In genomic region chr2L:18982826-18983758, dm6 we compare ENCODE assay signal across 2 fruit fly cellular contexts.
TF ChIP-seq lines count a peak whose summit lies in the region.

No protein-coding gene starts in this region.

TF ChIP-seq in whole organism, embryonic, 481 proteins besides CTCF, POLR2A, EP300 and RAD21 (continued from another document and continues in another):
- TF ChIP-seq rib (GFP tag; IDR thresholded peaks at IDR 0.05; lab: Robert Waterston, UW) (no peak), lola (GFP tag; optimal IDR thresholded peaks at IDR 0.05; lab: Kevin White, UChicago) (peak in 1 of 3 experiments; percentile 3), az2 (GFP tag; optimal IDR thresholded peaks at IDR 0.05; lab: Kevin White, UChicago) (peak; percentile 16), gro (GFP tag; optimal IDR thresholded peaks at IDR 0.05; lab: Kevin White, UChicago) (no peak), CG10321 (GFP tag; IDR thresholded peaks at IDR 0.05; lab: Robert Waterston, UW) (no peak), CG2202 (tag; optimal IDR thresholded peaks at IDR 0.05; lab: Kevin White, UChicago) (no peak), CG18476 (GFP tag; optimal IDR thresholded peaks at IDR 0.05; lab: Kevin White, UChicago) (no peak), Spps (tag; optimal IDR thresholded peaks at IDR 0.05; lab: Kevin White, UChicago) (no peak), Trl (optimal IDR thresholded peaks at IDR 0.05; lab: Kevin White, UChicago) (no peak), Trl (GFP tag; optimal IDR thresholded peaks at IDR 0.05; lab: Kevin White, UChicago) (no peak), dysf (GFP tag; IDR thresholded peaks at IDR 0.05; lab: Robert Waterston, UW) (no peak), Elba2 (GFP tag; optimal IDR thresholded peaks at IDR 0.05; lab: Kevin White, UChicago) (no peak), Meics (GFP tag; optimal IDR thresholded peaks at IDR 0.05; lab: Kevin White, UChicago) (peak; percentile 28), wdn (GFP tag; IDR thresholded peaks at IDR 0.05; lab: Robert Waterston, UW) (no peak), slbo (GFP tag; IDR thresholded peaks at IDR 0.05; lab: Robert Waterston, UW) (peak; percentile 34; the same call in 1 of the 2 replicates), zfh2 (GFP tag; optimal IDR thresholded peaks at IDR 0.05; lab: Kevin White, UChicago) (no peak), pfk (GFP tag; optimal IDR thresholded peaks at IDR 0.05; lab: Kevin White, UChicago) (no peak), Ets97D (GFP tag; optimal IDR thresholded peaks at IDR 0.05; lab: Kevin White, UChicago) (no peak), vfl (GFP tag; optimal IDR thresholded peaks at IDR 0.05; lab: Kevin White, UChicago) (no peak), CG13894 (tag; optimal IDR thresholded peaks at IDR 0.05; lab: Kevin White, UChicago) (no peak), CG1024 (GFP tag; IDR thresholded peaks at IDR 0.05; lab: Robert Waterston, UW) (no peak), sqz (GFP tag; optimal IDR thresholded peaks at IDR 0.05; lab: Kevin White, UChicago) (no peak), unc-4 (GFP tag; IDR thresholded peaks at IDR 0.05; lab: Robert Waterston, UW; ENCODE audit: partially characterized antibody) (no peak), ase (GFP tag; IDR thresholded peaks at IDR 0.05; lab: Robert Waterston, UW) (no peak), ewg (GFP tag; optimal IDR thresholded peaks at IDR 0.05; lab: Kevin White, UChicago) (no peak), fu2 (GFP tag; optimal IDR thresholded peaks at IDR 0.05; lab: Kevin White, UChicago) (no peak), CG14014 (GFP tag; IDR thresholded peaks at IDR 0.05; lab: Robert Waterston, UW) (no peak), ken (GFP tag; IDR thresholded peaks at IDR 0.05; lab: Robert Waterston, UW) (no peak), CG33557 (GFP tag; optimal IDR thresholded peaks at IDR 0.05; lab: Kevin White, UChicago) (no peak), pros (GFP tag; optimal IDR thresholded peaks at IDR 0.05; lab: Kevin White, UChicago) (no peak), Mrtf (GFP tag; IDR thresholded peaks at IDR 0.05; lab: Robert Waterston, UW) (no peak), CG9437 (GFP tag; optimal IDR thresholded peaks at IDR 0.05; lab: Kevin White, UChicago) (no peak), CG17361 (GFP tag; IDR thresholded peaks at IDR 0.05; lab: Robert Waterston, UW) (peak; percentile 42; the same call in 1 of the 3 replicates), Sox100B (GFP tag; optimal IDR thresholded peaks at IDR 0.05; lab: Kevin White, UChicago) (no peak), pnt (GFP tag; optimal IDR thresholded peaks at IDR 0.05; lab: Kevin White, UChicago) (no peak), sisA (GFP tag; IDR thresholded peaks at IDR 0.05; lab: Robert Waterston, UW) (no peak), Nf-YB (GFP tag; optimal IDR thresholded peaks at IDR 0.05; lab: Kevin White, UChicago) (no peak), CG8388 (GFP tag; optimal IDR thresholded peaks at IDR 0.05; lab: Kevin White, UChicago) (no peak), CG10565 (GFP tag; optimal IDR thresholded peaks at IDR 0.05; lab: Kevin White, UChicago) (no peak), CG1529 (GFP tag; optimal IDR thresholded peaks at IDR 0.05; lab: Kevin White, UChicago) (no peak), Lhr (GFP tag; optimal IDR thresholded peaks at IDR 0.05; lab: Kevin White, UChicago) (no peak), Opbp (GFP tag; IDR thresholded peaks at IDR 0.05; lab: Robert Waterston, UW; ENCODE audit: partially characterized antibody) (no peak), CG2875 (GFP tag; optimal IDR thresholded peaks at IDR 0.05; lab: Kevin White, UChicago) (no peak), CG17612 (GFP tag; IDR thresholded peaks at IDR 0.05; lab: Robert Waterston, UW) (no peak), nerfin-1 (tag; optimal IDR thresholded peaks at IDR 0.05; lab: Kevin White, UChicago) (no peak), H2.0 (GFP tag; IDR thresholded peaks at IDR 0.05; lab: Robert Waterston, UW) (no peak), CG15269 (tag; optimal IDR thresholded peaks at IDR 0.05; lab: Kevin White, UChicago) (no peak), nmo (GFP tag; optimal IDR thresholded peaks at IDR 0.05; lab: Kevin White, UChicago) (peak; percentile 16), CG31224 (GFP tag; IDR thresholded peaks at IDR 0.05; lab: Robert Waterston, UW) (no peak), al (GFP tag; IDR thresholded peaks at IDR 0.05; lab: Robert Waterston, UW) (no peak), Scr (GFP tag; IDR thresholded peaks at IDR 0.05; lab: Robert Waterston, UW; ENCODE audit: partially characterized antibody) (no peak), CG17328 (GFP tag; IDR thresholded peaks at IDR 0.05; lab: Robert Waterston, UW) (no peak), CG15011 (GFP tag; optimal IDR thresholded peaks at IDR 0.05; lab: Kevin White, UChicago) (no peak), mam (GFP tag; optimal IDR thresholded peaks at IDR 0.05; lab: Kevin White, UChicago) (no peak), inv (GFP tag; IDR thresholded peaks at IDR 0.05; lab: Robert Waterston, UW; ENCODE audit: partially characterized antibody) (no peak), sim (GFP tag; IDR thresholded peaks at IDR 0.05; lab: Robert Waterston, UW) (no peak), NK7.1 (GFP tag; optimal IDR thresholded peaks at IDR 0.05; lab: Kevin White, UChicago) (no peak), CG18262 (tag; optimal IDR thresholded peaks at IDR 0.05; lab: Kevin White, UChicago) (peak; percentile 25), Blimp-1 (GFP tag; optimal IDR thresholded peaks at IDR 0.05; lab: Kevin White, UChicago) (no peak), klu (GFP tag; IDR thresholded peaks at IDR 0.05; lab: Robert Waterston, UW) (no peak), Side (GFP tag; optimal IDR thresholded peaks at IDR 0.05; lab: Kevin White, UChicago) (no peak), CG10274 (GFP tag; optimal IDR thresholded peaks at IDR 0.05; lab: Kevin White, UChicago) (no peak), CG4730 (GFP tag; IDR thresholded peaks at IDR 0.05; lab: Robert Waterston, UW) (no peak), Xrp1 (GFP tag; IDR thresholded peaks at IDR 0.05; lab: Robert Waterston, UW) (no peak), fd102C (GFP tag; optimal IDR thresholded peaks at IDR 0.05; lab: Kevin White, UChicago) (no peak), CG8281 (tag; optimal IDR thresholded peaks at IDR 0.05; lab: Kevin White, UChicago) (no peak), ERR (GFP tag; optimal IDR thresholded peaks at IDR 0.05; lab: Kevin White, UChicago) (no peak), sna (GFP tag; IDR thresholded peaks at IDR 0.05; lab: Robert Waterston, UW; ENCODE audit: partially characterized antibody) (no peak), CG7556 (GFP tag; optimal IDR thresholded peaks at IDR 0.05; lab: Kevin White, UChicago) (peak; percentile 33), CG4360 (GFP tag; IDR thresholded peaks at IDR 0.05; lab: Robert Waterston, UW) (no peak)

TF ChIP-seq in whole organism, prepupa, 60 proteins besides CTCF, POLR2A, EP300 and RAD21 (continued from another document):
- peak; percentile 36 for TF ChIP-seq CG32006 (GFP tag; optimal IDR thresholded peaks at IDR 0.05; lab: Kevin White, UChicago)
- peak; percentile 44 for TF ChIP-seq lz (GFP tag; optimal IDR thresholded peaks at IDR 0.05; lab: Kevin White, UChicago)
- TF ChIP-seq CG6163 (GFP tag; IDR thresholded peaks at IDR 0.05; lab: Robert Waterston, UW), result no peak
- no peak for TF ChIP-seq fd59A (GFP tag; optimal IDR thresholded peaks at IDR 0.05; lab: Kevin White, UChicago)
- no peak for TF ChIP-seq topi (GFP tag; optimal IDR thresholded peaks at IDR 0.05; lab: Kevin White, UChicago)
- no peak for TF ChIP-seq net (GFP tag; optimal IDR thresholded peaks at IDR 0.05; lab: Kevin White, UChicago)
- TF ChIP-seq dsx (GFP tag; optimal IDR thresholded peaks at IDR 0.05; lab: Kevin White, UChicago; ENCODE audit: poor library complexity, severe bottlenecking), result peak; percentile 40
- TF ChIP-seq cyc (GFP tag; optimal IDR thresholded peaks at IDR 0.05; lab: Kevin White, UChicago), result no peak
- TF ChIP-seq acj6 (GFP tag; optimal IDR thresholded peaks at IDR 0.05; lab: Kevin White, UChicago), result peak; percentile 51
- no peak for TF ChIP-seq fd85E (GFP tag; optimal IDR thresholded peaks at IDR 0.05; lab: Kevin White, UChicago)
- TF ChIP-seq Ets96B (tag; optimal IDR thresholded peaks at IDR 0.05; lab: Kevin White, UChicago), result peak; percentile 30
- TF ChIP-seq CG8632 (GFP tag; optimal IDR thresholded peaks at IDR 0.05; lab: Kevin White, UChicago), result peak; percentile 19
- no peak for TF ChIP-seq CG6808 (GFP tag; optimal IDR thresholded peaks at IDR 0.05; lab: Kevin White, UChicago)
- peak; percentile 33 for TF ChIP-seq CG34406 (GFP tag; optimal IDR thresholded peaks at IDR 0.05; lab: Kevin White, UChicago)
- TF ChIP-seq Gug (GFP tag; IDR thresholded peaks at IDR 0.05; lab: Robert Waterston, UW), result no peak
- TF ChIP-seq ss (GFP tag; optimal IDR thresholded peaks at IDR 0.05; lab: Kevin White, UChicago), result peak in 1 of 2 experiments; percentile 28
- peak; percentile 33 for TF ChIP-seq pdm3 (GFP tag; optimal IDR thresholded peaks at IDR 0.05; lab: Kevin White, UChicago)
- TF ChIP-seq CG6792 (GFP tag; optimal IDR thresholded peaks at IDR 0.05; lab: Kevin White, UChicago), result peak; percentile 5
- peak; percentile 29 for TF ChIP-seq Smox (GFP tag; optimal IDR thresholded peaks at IDR 0.05; lab: Kevin White, UChicago)
- TF ChIP-seq Hr39 (GFP tag; optimal IDR thresholded peaks at IDR 0.05; lab: Kevin White, UChicago), result peak; percentile 35
- TF ChIP-seq svp (GFP tag; lab: Kevin White, UChicago), result peak; percentile 68
- TF ChIP-seq CG31627 (GFP tag; optimal IDR thresholded peaks at IDR 0.05; lab: Kevin White, UChicago), result peak; percentile 52
- no peak for TF ChIP-seq spab (GFP tag; optimal IDR thresholded peaks at IDR 0.05; lab: Kevin White, UChicago)
- peak; percentile 17 for TF ChIP-seq Eip75B (GFP tag; optimal IDR thresholded peaks at IDR 0.05; lab: Kevin White, UChicago)
- TF ChIP-seq Blimp-1 (GFP tag; optimal IDR thresholded peaks at IDR 0.05; lab: Kevin White, UChicago), result no peak
- no peak for TF ChIP-seq CG7368 (GFP tag; optimal IDR thresholded peaks at IDR 0.05; lab: Kevin White, UChicago)
- TF ChIP-seq Eip78C (GFP tag; lab: Kevin White, UChicago), result peak; percentile 73
- TF ChIP-seq Sox102F (GFP tag; optimal IDR thresholded peaks at IDR 0.05; lab: Kevin White, UChicago), result no peak
- no peak for TF ChIP-seq CG11762 (GFP tag; optimal IDR thresholded peaks at IDR 0.05; lab: Kevin White, UChicago; ENCODE audit: insufficient read depth)
- TF ChIP-seq achi (GFP tag; optimal IDR thresholded peaks at IDR 0.05; lab: Kevin White, UChicago), result peak; percentile 0
- no peak for TF ChIP-seq CG4318 (GFP tag; optimal IDR thresholded peaks at IDR 0.05; lab: Kevin White, UChicago)
- no peak for TF ChIP-seq Eip93F (GFP tag; optimal IDR thresholded peaks at IDR 0.05; lab: Kevin White, UChicago)
- TF ChIP-seq eg (GFP tag; IDR thresholded peaks at IDR 0.05; lab: Robert Waterston, UW), result no peak
- TF ChIP-seq CG16779 (tag; optimal IDR thresholded peaks at IDR 0.05; lab: Kevin White, UChicago), result no peak
- no peak for TF ChIP-seq Lpt (GFP tag; optimal IDR thresholded peaks at IDR 0.05; lab: Kevin White, UChicago)
- no peak for TF ChIP-seq CG11902 (GFP tag; optimal IDR thresholded peaks at IDR 0.05; lab: Kevin White, UChicago)
